Worm (Caenorhabditis elegans) whole organism, L3 larva: ENCODE data around the gene M01F1.8.

Experiments used
- R02D3.7 ChIP-seq: fragments of 150-350 bp; optimal IDR thresholded peaks from 2 replicates; lab custom pipeline; 2014; ENCODE audit warnings: missing biosample characterization, missing genetic modification characterization
- ZK546.5 ChIP-seq: sonication (generic microtip); optimal IDR thresholded peaks from 2 replicates; lab custom pipeline; 2017; ENCODE audit warnings: missing biosample characterization, missing genetic modification characterization
- aly-2 ChIP-seq: fragments of 150-350 bp; optimal IDR thresholded peaks from 2 replicates; lab custom pipeline; 2014; ENCODE audit warnings: missing biosample characterization, missing genetic modification characterization
- ama-1 ChIP-seq: fragments of 150-350 bp; optimal IDR thresholded peaks from 2 replicates; lab custom pipeline; 2018
- ceh-16 ChIP-seq: sonication (generic microtip); optimal IDR thresholded peaks from 2 replicates; lab custom pipeline; 2017; ENCODE audit warnings: missing biosample characterization, missing genetic modification characterization
- ceh-28 ChIP-seq: fragments of 150-350 bp; optimal IDR thresholded peaks from 2 replicates; lab custom pipeline; 2014; ENCODE audit warnings: missing biosample characterization, missing genetic modification reagents, missing genetic modification characterization
- ceh-82 ChIP-seq: fragments of 150-350 bp; optimal IDR thresholded peaks from 2 replicates; lab custom pipeline; 2014; ENCODE audit warnings: missing biosample characterization, missing genetic modification characterization
- ceh-9 ChIP-seq: sonication (generic microtip); optimal IDR thresholded peaks from 2 replicates; lab custom pipeline; 2018; ENCODE audit warnings: missing biosample characterization, missing genetic modification characterization
- daf-12 ChIP-seq: fragments of 150-350 bp; optimal IDR thresholded peaks from 2 replicates; lab custom pipeline; 2014; ENCODE audit warnings: missing biosample characterization, missing genetic modification reagents, missing genetic modification characterization
- egl-27 ChIP-seq: sonication (generic microtip); optimal IDR thresholded peaks from 4 replicates; lab custom pipeline; 2017; ENCODE audit warnings: missing biosample characterization, missing genetic modification reagents, missing genetic modification characterization
- egl-5 ChIP-seq: fragments of 150-350 bp; optimal IDR thresholded peaks from 2 replicates; lab custom pipeline; 2017; ENCODE audit warnings: missing biosample characterization, missing genetic modification reagents, missing genetic modification characterization, inconsistent platforms
- elt-1 ChIP-seq: fragments of 150-350 bp; optimal IDR thresholded peaks from 2 replicates; lab custom pipeline; 2014; ENCODE audit warnings: missing biosample characterization, missing genetic modification characterization
- elt-2 ChIP-seq: sonication (generic microtip); optimal IDR thresholded peaks from 2 replicates; lab custom pipeline; 2016; ENCODE audit warnings: missing genetic modification reagents, mild to moderate bottlenecking, missing genetic modification characterization, missing compliant biosample characterization
- elt-3 ChIP-seq, 3 experiments: fragments of 150-350 bp in 1 of 3; sonication (generic microtip) in 2 of 3; optimal IDR thresholded peaks; 2 replicates in 2 of 3; 4 replicates in 1 of 3; lab custom pipeline; 2014 to 2017; ENCODE audit warnings: missing biosample characterization in 3 of 3, missing genetic modification characterization in 3 of 3
- eor-1 ChIP-seq, 2 experiments: fragments of 150-350 bp; optimal IDR thresholded peaks; 2 replicates each; lab custom pipeline; 2014 to 2018; ENCODE audit warnings: missing biosample characterization in 2 of 2, missing genetic modification characterization in 2 of 2
- fkh-10 ChIP-seq: sonication (generic microtip); optimal IDR thresholded peaks from 2 replicates; lab custom pipeline; 2017; ENCODE audit warnings: missing biosample characterization, missing genetic modification reagents, missing genetic modification characterization
- fkh-2 ChIP-seq: fragments of 150-350 bp; optimal IDR thresholded peaks from 2 replicates; lab custom pipeline; 2014; ENCODE audit warnings: missing biosample characterization, missing genetic modification reagents, missing genetic modification characterization
- fos-1 ChIP-seq: fragments of 150-350 bp; optimal IDR thresholded peaks from 2 replicates; lab custom pipeline; 2014; ENCODE audit warnings: missing biosample characterization, missing genetic modification characterization
- hmg-11 ChIP-seq: sonication (generic microtip); optimal IDR thresholded peaks from 2 replicates; lab custom pipeline; 2016; ENCODE audit warnings: missing genetic modification characterization, missing compliant biosample characterization
- jun-1 ChIP-seq: fragments of 150-350 bp; optimal IDR thresholded peaks from 2 replicates; lab custom pipeline; 2014; ENCODE audit warnings: missing biosample characterization, missing genetic modification reagents, missing genetic modification characterization
- lin-15B ChIP-seq: fragments of 150-350 bp; optimal IDR thresholded peaks from 2 replicates; lab custom pipeline; 2014; ENCODE audit warnings: missing biosample characterization, missing genetic modification characterization
- lin-39 ChIP-seq: fragments of 150-350 bp; optimal IDR thresholded peaks from 2 replicates; lab custom pipeline; 2018; ENCODE audit warnings: missing biosample characterization, missing genetic modification reagents, missing genetic modification characterization
- lsy-12 ChIP-seq: sonication (generic microtip); optimal IDR thresholded peaks from 2 replicates; lab custom pipeline; 2016; ENCODE audit warnings: mild to moderate bottlenecking, missing genetic modification characterization, missing compliant biosample characterization
- mdl-1 ChIP-seq: fragments of 150-350 bp; optimal IDR thresholded peaks from 2 replicates; lab custom pipeline; 2014; ENCODE audit warnings: missing biosample characterization, missing genetic modification characterization
- mml-1 ChIP-seq: fragments of 150-350 bp; sonication (generic microtip); optimal IDR thresholded peaks from 3 replicates; lab custom pipeline; 2014; ENCODE audit warnings: missing biosample characterization, missing genetic modification characterization
- nfya-1 ChIP-seq: sonication (generic microtip); optimal IDR thresholded peaks from 2 replicates; lab custom pipeline; 2017; ENCODE audit warnings: missing genetic modification characterization, mild to moderate bottlenecking, missing compliant biosample characterization, antibody characterized with exemption, moderate library complexity; ENCODE audit not compliant: insufficient read depth
- nhr-11 ChIP-seq: fragments of 150-350 bp; optimal IDR thresholded peaks from 2 replicates; lab custom pipeline; 2014; ENCODE audit warnings: missing biosample characterization, missing genetic modification characterization
- nhr-12 ChIP-seq: fragments of 150-350 bp; optimal IDR thresholded peaks from 2 replicates; lab custom pipeline; 2014; ENCODE audit warnings: missing biosample characterization, missing genetic modification characterization
- nhr-23 ChIP-seq: fragments of 150-350 bp; optimal IDR thresholded peaks from 2 replicates; lab custom pipeline; 2014; ENCODE audit warnings: missing biosample characterization, missing genetic modification reagents, missing genetic modification characterization
- nhr-237 ChIP-seq: fragments of 150-350 bp; optimal IDR thresholded peaks from 2 replicates; lab custom pipeline; 2014; ENCODE audit warnings: missing biosample characterization, missing genetic modification characterization
- nhr-25 ChIP-seq: sonication (generic microtip); optimal IDR thresholded peaks from 2 replicates; lab custom pipeline; 2017; ENCODE audit warnings: missing biosample characterization, missing genetic modification characterization
- nhr-28 ChIP-seq: fragments of 150-350 bp; optimal IDR thresholded peaks from 2 replicates; lab custom pipeline; 2014; ENCODE audit warnings: missing biosample characterization, missing genetic modification characterization
- nhr-43 ChIP-seq: sonication (generic microtip); optimal IDR thresholded peaks from 2 replicates; lab custom pipeline; 2016; ENCODE audit warnings: mild to moderate bottlenecking, missing genetic modification characterization, missing compliant biosample characterization; ENCODE audit not compliant: poor library complexity, severe bottlenecking
- nhr-67 ChIP-seq: fragments of 150-350 bp; optimal IDR thresholded peaks from 2 replicates; lab custom pipeline; 2014; ENCODE audit warnings: missing biosample characterization, missing genetic modification characterization
- nhr-76 ChIP-seq: fragments of 150-350 bp; sonication (generic microtip); optimal IDR thresholded peaks from 5 replicates; lab custom pipeline; 2014; ENCODE audit warnings: missing biosample characterization, missing genetic modification characterization
- nhr-77 ChIP-seq: fragments of 150-350 bp; optimal IDR thresholded peaks from 2 replicates; lab custom pipeline; 2014; ENCODE audit warnings: missing biosample characterization, missing genetic modification characterization
- pha-4 ChIP-seq: fragments of 150-350 bp; optimal IDR thresholded peaks from 2 replicates; lab custom pipeline; 2014; ENCODE audit warnings: missing biosample characterization, missing genetic modification reagents, missing genetic modification characterization
- pqm-1 ChIP-seq: fragments of 150-350 bp; optimal IDR thresholded peaks from 2 replicates; lab custom pipeline; 2017; ENCODE audit warnings: missing biosample characterization, missing genetic modification characterization, inconsistent platforms
- sea-2 ChIP-seq: fragments of 150-350 bp; sonication (generic microtip); optimal IDR thresholded peaks from 4 replicates; lab custom pipeline; 2014; ENCODE audit warnings: missing biosample characterization, missing genetic modification reagents, missing genetic modification characterization
- skn-1 ChIP-seq: fragments of 150-350 bp; optimal IDR thresholded peaks from 2 replicates; lab custom pipeline; 2014; ENCODE audit warnings: missing biosample characterization, missing genetic modification characterization
- snpc-4 ChIP-seq: fragments of 150-350 bp; optimal IDR thresholded peaks from 2 replicates; lab custom pipeline; 2014; ENCODE audit warnings: missing biosample characterization, missing genetic modification characterization
- tbx-2 ChIP-seq: sonication (generic microtip); optimal IDR thresholded peaks from 2 replicates; lab custom pipeline; 2016; ENCODE audit warnings: mild to moderate bottlenecking, missing genetic modification characterization, missing compliant biosample characterization
- unc-39 ChIP-seq: sonication (generic microtip); optimal IDR thresholded peaks from 4 replicates; lab custom pipeline; 2017; ENCODE audit warnings: missing biosample characterization, missing genetic modification characterization
- unc-62 ChIP-seq: fragments of 150-350 bp; sonication (generic microtip); optimal IDR thresholded peaks from 4 replicates; lab custom pipeline; 2014; ENCODE audit warnings: missing biosample characterization, missing genetic modification reagents, missing genetic modification characterization
- zag-1 ChIP-seq: fragments of 150-350 bp; optimal IDR thresholded peaks from 2 replicates; lab custom pipeline; 2014; ENCODE audit warnings: missing biosample characterization, missing genetic modification characterization
- ztf-11 ChIP-seq: fragments of 150-350 bp; optimal IDR thresholded peaks from 2 replicates; lab custom pipeline; 2014; ENCODE audit warnings: missing biosample characterization, missing genetic modification characterization
- ztf-4 ChIP-seq: fragments of 150-350 bp; optimal IDR thresholded peaks from 2 replicates; lab custom pipeline; 2014; ENCODE audit warnings: missing biosample characterization, missing genetic modification characterization

Gene M01F1.8

DNA sequence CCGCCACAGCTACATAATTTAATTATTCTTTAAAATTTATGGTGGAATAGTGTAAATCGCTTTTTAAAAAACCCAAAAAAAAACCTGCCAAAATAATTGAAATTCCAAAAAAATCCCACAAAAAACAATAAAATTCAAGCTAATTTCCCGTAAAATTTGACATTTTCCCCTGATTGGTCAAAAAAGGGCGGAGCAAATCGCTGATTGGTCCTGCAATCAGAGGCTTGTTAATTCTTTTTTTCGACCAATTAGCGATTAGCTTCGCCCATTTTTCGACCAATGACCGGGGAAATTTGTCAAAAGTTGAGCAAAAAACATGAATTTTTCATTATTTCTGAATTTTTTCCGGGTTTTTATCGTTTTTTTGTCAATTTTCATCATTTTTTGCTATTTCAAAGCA lies 35.3 kb downstream of the M01F1.8 start:
- TF ChIP-seq nfya-1, result peak; percentile 93
- no peak for TF ChIP-seq ceh-82
- TF ChIP-seq fos-1, result no peak
- TF ChIP-seq mml-1, result no peak
- no peak for TF ChIP-seq pha-4 (tag; lab: Kevin White, UChicago)
- TF ChIP-seq, all 47 proteins: peak for 1

DNA sequence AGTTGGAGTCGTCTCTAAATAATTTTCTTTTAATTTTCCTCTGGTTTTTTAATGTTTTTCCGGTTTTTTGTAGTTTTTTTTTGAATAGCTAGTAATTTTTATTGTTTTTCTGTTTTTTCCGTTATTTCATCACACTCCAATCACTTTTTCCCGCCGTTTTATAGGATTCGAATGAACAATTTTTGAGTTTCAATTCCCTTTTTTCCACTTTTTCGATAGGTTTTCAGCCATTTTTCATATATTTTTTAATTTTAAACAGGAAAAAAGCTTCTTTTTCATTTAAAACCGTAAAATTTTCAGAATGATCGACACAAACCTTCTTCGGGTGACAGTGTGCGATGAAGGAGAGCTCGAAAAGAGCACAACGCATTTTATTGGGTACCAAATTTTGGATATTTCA lies 40.9 kb downstream of the M01F1.8 start, which contains the start of gene pph-6:
Gene pph-6, plus strand, starts transcription at position 301 of the 400 bp plus-strand sequence.
- no peak for TF ChIP-seq unc-62 (GFP tag; lab: Kevin White, UChicago)
- TF ChIP-seq hmg-11 (tag; lab: Kevin White, UChicago), result no peak
- no peak for TF ChIP-seq R02D3.7 (tag; lab: Kevin White, UChicago)
- no peak for TF ChIP-seq lsy-12 (tag; lab: Kevin White, UChicago)
- no peak for TF ChIP-seq egl-27 (tag; lab: Kevin White, UChicago)
- no peak for TF ChIP-seq egl-5
- no peak for TF ChIP-seq nhr-77 (tag; lab: Kevin White, UChicago)
- TF ChIP-seq elt-1, result no peak
- no peak for TF ChIP-seq nhr-43 (tag; lab: Kevin White, UChicago)
- TF ChIP-seq, all 47 proteins: peak for 0

DNA sequence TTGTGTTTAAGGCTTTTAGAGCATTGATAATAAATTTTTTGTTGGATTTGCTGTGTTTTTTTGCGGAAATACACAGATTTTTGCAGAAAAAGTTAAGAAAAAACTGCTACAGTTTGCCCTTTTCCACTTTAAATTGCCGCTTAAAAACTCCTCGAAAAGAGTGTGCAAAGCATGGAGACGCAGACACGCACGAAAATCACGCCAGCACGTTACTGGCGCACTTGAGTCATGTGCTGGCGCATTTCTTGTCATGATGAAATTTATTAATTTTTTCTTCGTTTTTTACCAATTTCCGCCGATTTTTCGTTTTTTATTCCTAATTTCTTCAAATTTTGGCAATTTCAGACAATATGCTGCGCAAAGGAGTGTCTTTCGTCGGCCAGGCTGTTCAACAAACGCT lies 42.3 kb downstream of the M01F1.8 start, which contains the start of gene C34C12.8:
Gene C34C12.8, plus strand, starts transcription at position 346 of the 400 bp plus-strand sequence.
- TF ChIP-seq unc-62 (GFP tag; lab: Kevin White, UChicago) (peak; percentile 6), pqm-1 (peak; percentile 1), nhr-43 (tag; lab: Kevin White, UChicago) (peak; percentile 94), nhr-12 (no peak), nhr-28 (tag; lab: Kevin White, UChicago) (no peak), nhr-11 (peak; percentile 57), fos-1 (no peak), elt-2 (tag; lab: Kevin White, UChicago) (peak; percentile 66), jun-1 (tag; lab: Kevin White, UChicago) (peak; percentile 93), elt-1 (peak; percentile 31), snpc-4 (tag; lab: Kevin White, UChicago) (peak; percentile 86), nhr-25 (tag; lab: Kevin White, UChicago) (peak; percentile 94), daf-12 (tag; lab: Kevin White, UChicago) (no peak), zag-1 (tag; lab: Kevin White, UChicago) (peak; percentile 37), egl-5 (peak; percentile 66), lin-39 (tag; lab: Kevin White, UChicago) (peak; percentile 80), mdl-1 (tag; lab: Kevin White, UChicago) (no peak), lsy-12 (tag; lab: Kevin White, UChicago) (peak; percentile 91), ceh-82 (peak; percentile 83), sea-2 (GFP tag; lab: Kevin White, UChicago) (no peak), nhr-237 (no peak), eor-1 (tag; optimal IDR thresholded peaks at IDR 0.05; lab: Kevin White, UChicago) (peak in 1 of 2 experiments; percentile 30), hmg-11 (tag; lab: Kevin White, UChicago) (peak; percentile 89), ztf-4 (tag; lab: Kevin White, UChicago) (peak; percentile 28), nhr-76 (tag; lab: Kevin White, UChicago) (peak; percentile 70), fkh-10 (GFP tag; lab: Kevin White, UChicago) (peak; percentile 89), ceh-9 (tag; lab: Kevin White, UChicago) (no peak), R02D3.7 (tag; lab: Kevin White, UChicago) (peak; percentile 89), ZK546.5 (tag; lab: Kevin White, UChicago) (peak; percentile 20), nfya-1 (peak; percentile 95), skn-1 (tag; lab: Kevin White, UChicago) (peak; percentile 71), nhr-23 (tag; lab: Kevin White, UChicago) (peak; percentile 98), ztf-11 (tag; lab: Kevin White, UChicago) (no peak), aly-2 (tag; lab: Kevin White, UChicago) (no peak), elt-3 (tag; optimal IDR thresholded peaks at IDR 0.05; lab: Kevin White, UChicago) (no peak), lin-15B (peak; percentile 97), ceh-16 (tag; lab: Kevin White, UChicago) (no peak), nhr-77 (tag; lab: Kevin White, UChicago) (peak; percentile 83), ama-1 (lab: Kevin White, UChicago) (peak; percentile 62), tbx-2 (tag; lab: Kevin White, UChicago) (peak; percentile 93), mml-1 (no peak), egl-27 (tag; lab: Kevin White, UChicago) (peak; percentile 53), fkh-2 (no peak), unc-39 (tag; lab: Kevin White, UChicago) (no peak), pha-4 (tag; lab: Kevin White, UChicago) (peak; percentile 95), nhr-67 (no peak), ceh-28 (tag; lab: Kevin White, UChicago) (peak; percentile 87)
